Worm (Caenorhabditis elegans) whole organism, L1 larva: Measurements from ENCODE around the gene srlf-21.

Experiments
- ceh-63 ChIP-seq: fragments of 200-800 bp; sonication (Bioruptor generic); optimal IDR thresholded peaks from 2 replicates; lab custom pipeline; 2018; ENCODE audit warnings: mild to moderate bottlenecking, missing genetic modification characterization, missing compliant biosample characterization
- snpc-4 ChIP-seq: fragments of 150-350 bp; optimal IDR thresholded peaks from 2 replicates; lab custom pipeline; 2014; ENCODE audit warnings: missing biosample characterization, missing genetic modification characterization
- zag-1 ChIP-seq: fragments of 150-350 bp; optimal IDR thresholded peaks from 2 replicates; lab custom pipeline; 2014; ENCODE audit warnings: missing biosample characterization, missing genetic modification characterization
- ztf-11 ChIP-seq, 2 experiments: sonication (generic microtip); optimal IDR thresholded peaks; 2 replicates each; lab custom pipeline; 2016 to 2017; ENCODE audit warnings: missing genetic modification characterization in 2 of 2, missing biosample characterization in 1 of 2, missing compliant biosample characterization in 1 of 2

- TF ChIP-seq snpc-4 (tag; lab: Kevin White, UChicago) (no peak), ztf-11 (tag; optimal IDR thresholded peaks at IDR 0.05; lab: Kevin White, UChicago) (no peak), zag-1 (no peak), ceh-63 (GFP tag; lab: Kevin White, UChicago) (no peak)
These were observed 11.2 kb downstream of the srlf-21 start, which contains the start of gene srg-53 for ce11 chrV:879171-879570.
